Worm (Caenorhabditis elegans): Measurements from ENCODE around the gene F47C12.7.

DNA sequence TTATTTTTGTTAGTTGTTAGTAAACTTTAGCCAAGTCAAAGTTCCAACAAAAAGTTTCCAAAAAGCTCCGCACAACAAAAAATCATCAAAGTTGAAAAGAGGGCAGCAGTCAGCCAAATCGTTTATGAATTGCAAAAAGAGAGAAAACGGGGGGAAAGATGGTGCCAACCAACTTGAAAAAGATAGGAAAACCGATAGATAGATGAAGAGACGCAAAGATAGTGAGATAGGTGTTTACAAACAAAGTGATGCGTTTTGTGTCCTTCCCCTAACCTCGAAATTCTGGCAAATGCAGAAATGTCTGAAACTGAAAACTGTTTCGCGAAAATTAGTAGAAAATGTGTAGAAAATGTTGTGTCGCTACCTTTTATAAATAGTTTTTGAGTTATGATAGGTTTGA, 38.2 kb upstream of the F47C12.7 start:
- TF ChIP-seq flt-1 (GFP tag; IDR thresholded peaks at IDR 0.05) (no peak), med-1 (GFP tag; optimal IDR thresholded peaks at IDR 0.05; ENCODE audit: insufficient read depth) (no peak), cog-1 (tag; optimal IDR thresholded peaks at IDR 0.05) (no peak), ref-1 (GFP tag; conservative IDR thresholded peaks at IDR 0.05) (no peak), tab-1 (GFP tag; IDR thresholded peaks at IDR 0.05) (no peak), ztf-23 (GFP tag; IDR thresholded peaks at IDR 0.05) (no peak), klf-2 (GFP tag; conservative IDR thresholded peaks at IDR 0.05) (no peak), ztf-29 (GFP tag; IDR thresholded peaks at IDR 0.05) (no peak), T22C8.4 (GFP tag; IDR thresholded peaks at IDR 0.05) (no peak)

Data from whole organism, midembryonic.